Worm (Caenorhabditis elegans): ENCODE measurements around the gene F36G9.7.
"Not testable (repeated sequence)": the region's sequence is repeated elsewhere in the genome, so short reads cannot be mapped to it uniquely, and the experiment has no call there.

F36G9.7 gene

ce11 chrV:15969653-15970052 is at the start of gene F36G9.7:
Gene F36G9.7, minus strand, starts transcription at chrV:15969753.
- TF ChIP-seq W03F9.2 (tag; optimal IDR thresholded peaks at IDR 0.05), result no peak
- no peak for TF ChIP-seq dao-5 (tag; optimal IDR thresholded peaks at IDR 0.05)
- TF ChIP-seq him-1 (tag; optimal IDR thresholded peaks at IDR 0.05), result no peak

- TF ChIP-seq him-1 (tag; optimal IDR thresholded peaks at IDR 0.05) (no peak), W03F9.2 (tag; optimal IDR thresholded peaks at IDR 0.05) (no peak), dao-5 (tag; optimal IDR thresholded peaks at IDR 0.05) (no peak)
Measured at ce11 chrV:16017671-16018070, 48.1 kb upstream of the F36G9.7 start, which contains the start of gene srx-43. Gene srx-43, plus strand, starts transcription at chrV:16017971.

ce11 chrV:16016977-16017376 is 47.4 kb upstream of the F36G9.7 start:
- no peak for TF ChIP-seq W03F9.2 (tag; optimal IDR thresholded peaks at IDR 0.05)
- TF ChIP-seq dao-5 (tag; optimal IDR thresholded peaks at IDR 0.05), result no peak
- TF ChIP-seq him-1 (tag; optimal IDR thresholded peaks at IDR 0.05), result no peak

- TF ChIP-seq dao-5 (tag; optimal IDR thresholded peaks at IDR 0.05), result no peak
- TF ChIP-seq him-1 (tag; optimal IDR thresholded peaks at IDR 0.05), result no peak
- no peak for TF ChIP-seq W03F9.2 (tag; optimal IDR thresholded peaks at IDR 0.05)
Measured at ce11 chrV:16015652-16016051, 46.1 kb upstream of the F36G9.7 start, which contains the start of gene str-232. Gene str-232, minus strand, starts transcription at chrV:16015752.

- TF ChIP-seq W03F9.2 (tag; optimal IDR thresholded peaks at IDR 0.05) (no peak), him-1 (tag; optimal IDR thresholded peaks at IDR 0.05) (no peak), dao-5 (tag; optimal IDR thresholded peaks at IDR 0.05) (no peak)
Measured at ce11 chrV:16009564-16009963, 40.0 kb upstream of the F36G9.7 start, which contains the start of gene str-233. Gene str-233, minus strand, starts transcription at chrV:16009664.

- no peak for TF ChIP-seq dao-5 (tag; optimal IDR thresholded peaks at IDR 0.05)
- TF ChIP-seq W03F9.2 (tag; optimal IDR thresholded peaks at IDR 0.05), result no peak
- no peak for TF ChIP-seq him-1 (tag; optimal IDR thresholded peaks at IDR 0.05)
Measured at ce11 chrV:16007505-16007904, 38.0 kb upstream of the F36G9.7 start, which contains the start of gene str-231. Gene str-231, minus strand, starts transcription at chrV:16007605.

- TF ChIP-seq dao-5 (tag; optimal IDR thresholded peaks at IDR 0.05) (no peak), him-1 (tag; optimal IDR thresholded peaks at IDR 0.05) (no peak), W03F9.2 (tag; optimal IDR thresholded peaks at IDR 0.05) (no peak)
Measured at ce11 chrV:16002288-16002687, 32.7 kb upstream of the F36G9.7 start, which contains the start of gene nhr-63. Gene nhr-63, plus strand, starts transcription at chrV:16002588.

- no peak for TF ChIP-seq dao-5 (tag; optimal IDR thresholded peaks at IDR 0.05)
- no peak for TF ChIP-seq W03F9.2 (tag; optimal IDR thresholded peaks at IDR 0.05)
- TF ChIP-seq him-1 (tag; optimal IDR thresholded peaks at IDR 0.05), result no peak
Measured at ce11 chrV:16000433-16000832, 30.9 kb upstream of the F36G9.7 start, which contains the start of gene nhr-50. Gene nhr-50, minus strand, starts transcription at chrV:16000631.

ce11 chrV:15996655-15997186 is 27.2 kb upstream of the F36G9.7 start, which contains the start of the genes C06C6.9 and C06C6.8:
Gene C06C6.9, minus strand, starts transcription at chrV:15996755.
Gene C06C6.8, plus strand, starts transcription at chrV:15997136.
- TF ChIP-seq W03F9.2 (tag; optimal IDR thresholded peaks at IDR 0.05) (no peak), him-1 (tag; optimal IDR thresholded peaks at IDR 0.05) (no peak), dao-5 (tag; optimal IDR thresholded peaks at IDR 0.05) (no peak)

- TF ChIP-seq W03F9.2, dao-5, him-1 (tag; optimal IDR thresholded peaks at IDR 0.05): not testable (repeated sequence)
Measured at ce11 chrV:15991850-15992249, 22.3 kb upstream of the F36G9.7 start, which contains the start of gene C06C6.7. Gene C06C6.7, plus strand, starts transcription at chrV:15992150.

ce11 chrV:15988074-15988473 is 18.5 kb upstream of the F36G9.7 start, which contains the start of gene F36G9.15:
Gene F36G9.15, minus strand, starts transcription at chrV:15988174.
- no peak for TF ChIP-seq dao-5 (tag; optimal IDR thresholded peaks at IDR 0.05)
- TF ChIP-seq him-1 (tag; optimal IDR thresholded peaks at IDR 0.05), result no peak
- no peak for TF ChIP-seq W03F9.2 (tag; optimal IDR thresholded peaks at IDR 0.05)

ce11 chrV:15982733-15983344 is 13.3 kb upstream of the F36G9.7 start, which contains the start of the genes fbxa-99 and F36G9.13:
Gene fbxa-99, minus strand, starts transcription at chrV:15982854.
Gene F36G9.13, plus strand, starts transcription at chrV:15983294.
- TF ChIP-seq him-1 (tag; optimal IDR thresholded peaks at IDR 0.05) (no peak), dao-5 (tag; optimal IDR thresholded peaks at IDR 0.05) (no peak), W03F9.2 (tag; optimal IDR thresholded peaks at IDR 0.05) (no peak)

- TF ChIP-seq dao-5 (tag; optimal IDR thresholded peaks at IDR 0.05) (no peak), him-1 (tag; optimal IDR thresholded peaks at IDR 0.05) (no peak), W03F9.2 (tag; optimal IDR thresholded peaks at IDR 0.05) (no peak)
Measured at ce11 chrV:15978232-15978764, 8.7 kb upstream of the F36G9.7 start, which contains the start of gene oac-20. Gene oac-20, plus strand, starts transcription at chrV:15978714.

ce11 chrV:15975845-15976244 is 6.3 kb upstream of the F36G9.7 start, which contains the start of gene clec-232:
Gene clec-232, plus strand, starts transcription at chrV:15976145.
- no peak for TF ChIP-seq dao-5 (tag; optimal IDR thresholded peaks at IDR 0.05)
- no peak for TF ChIP-seq him-1 (tag; optimal IDR thresholded peaks at IDR 0.05)
- no peak for TF ChIP-seq W03F9.2 (tag; optimal IDR thresholded peaks at IDR 0.05)
